Worm (Caenorhabditis elegans) whole organism, dauer: ENCODE results near the gene nhr-22.

Experiments used
- unc-62 ChIP-seq: sonication (generic microtip); optimal IDR thresholded peaks from 2 replicates; lab custom pipeline; 2017; ENCODE audit warnings: missing biosample characterization, missing genetic modification reagents, missing genetic modification characterization

nhr-22 gene

DNA sequence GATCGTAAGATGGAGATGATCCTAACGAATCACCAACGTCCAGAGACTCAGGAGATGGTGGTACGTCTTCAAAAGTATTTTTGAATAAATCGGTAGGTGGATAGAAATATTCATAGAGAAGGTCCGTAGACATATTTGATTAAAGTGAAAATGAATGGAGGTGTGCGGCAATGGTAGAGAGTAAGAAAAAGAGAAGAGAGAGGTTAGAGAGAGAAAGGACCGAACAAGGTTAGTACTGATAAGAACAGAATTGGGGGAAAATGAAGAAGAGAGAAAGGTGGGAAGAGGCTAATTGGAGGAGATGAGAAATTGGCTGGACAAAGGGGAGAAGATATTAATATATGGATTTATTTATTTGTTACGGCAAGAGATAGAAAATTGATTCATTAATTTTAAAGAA, at the start of gene nhr-22:
Gene nhr-22 (minus strand): TSS at position 137 of the 400 bp plus-strand sequence.
- TF ChIP-seq unc-62 (GFP tag; lab: Kevin White, UChicago), result no peak

DNA sequence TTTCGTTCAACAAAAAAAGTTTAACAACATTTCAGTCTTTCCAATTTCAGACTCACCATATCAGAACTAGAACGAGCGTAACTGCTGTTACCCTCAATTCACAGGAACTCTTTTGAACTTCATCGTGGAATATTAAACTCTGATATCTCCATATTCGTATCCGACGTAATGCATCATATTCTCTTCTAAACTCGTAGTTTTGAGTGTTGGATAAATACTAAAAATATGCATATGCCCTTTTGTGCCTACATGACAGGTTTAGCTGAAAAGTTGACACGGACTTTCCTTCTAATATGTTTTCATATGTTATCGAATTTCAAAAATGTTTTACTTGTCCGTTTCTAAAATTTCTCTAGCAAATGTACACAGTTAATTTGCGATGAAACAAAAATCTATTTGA, 49.5 kb upstream of the nhr-22 start, which contains the start of gene twk-49:
Gene twk-49 (minus strand): TSS at position 101 of the 400 bp plus-strand sequence.
- no peak for TF ChIP-seq unc-62 (GFP tag; lab: Kevin White, UChicago)

ce11 chrII:6498609-6499008, 49.0 kb upstream of the nhr-22 start:
- no peak for TF ChIP-seq unc-62 (GFP tag; lab: Kevin White, UChicago)

- TF ChIP-seq unc-62 (GFP tag; lab: Kevin White, UChicago), result no peak
Observed at ce11 chrII:6497137-6497536, 47.5 kb upstream of the nhr-22 start.

ce11 chrII:6496496-6496895, 46.9 kb upstream of the nhr-22 start:
- no peak for TF ChIP-seq unc-62 (GFP tag; lab: Kevin White, UChicago)

- TF ChIP-seq unc-62 (GFP tag; lab: Kevin White, UChicago), result no peak
Observed at ce11 chrII:6493709-6494326, 44.2 kb upstream of the nhr-22 start.

ce11 chrII:6493139-6493538, 43.5 kb upstream of the nhr-22 start:
- no peak for TF ChIP-seq unc-62 (GFP tag; lab: Kevin White, UChicago)

- no peak for TF ChIP-seq unc-62 (GFP tag; lab: Kevin White, UChicago)
Observed at ce11 chrII:6491817-6492452, 42.3 kb upstream of the nhr-22 start, which contains the start of the genes T28D9.11 and T28D9.1. T28D9.11 (minus strand) TSS chrII:6491993. T28D9.1 (plus strand) TSS chrII:6492402.

DNA sequence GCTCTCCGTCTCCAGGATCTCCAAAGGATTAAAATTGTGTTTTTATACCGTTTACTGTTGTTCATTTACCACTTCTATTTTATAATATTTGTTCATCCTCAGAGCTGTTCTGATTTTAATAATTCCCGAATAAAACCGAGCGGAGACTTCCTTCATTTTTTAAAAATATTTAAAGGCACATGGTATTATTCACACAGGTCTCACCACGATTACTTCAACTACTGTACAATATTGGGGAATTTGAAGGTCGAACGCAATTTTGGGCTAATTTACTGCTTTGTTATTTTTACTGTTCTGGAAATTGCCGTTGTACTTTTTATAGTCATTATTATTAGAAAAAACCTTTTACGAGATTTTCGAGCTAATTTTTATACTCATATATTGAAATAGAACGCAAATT, 41.6 kb upstream of the nhr-22 start:
- no peak for TF ChIP-seq unc-62 (GFP tag; lab: Kevin White, UChicago)

- no peak for TF ChIP-seq unc-62 (GFP tag; lab: Kevin White, UChicago)
Observed at ce11 chrII:6489711-6490184, 40.2 kb upstream of the nhr-22 start, which contains the start of the genes snr-3 and rsp-5. snr-3 (minus strand) TSS chrII:6489761. rsp-5 (plus strand) TSS chrII:6490165.

DNA sequence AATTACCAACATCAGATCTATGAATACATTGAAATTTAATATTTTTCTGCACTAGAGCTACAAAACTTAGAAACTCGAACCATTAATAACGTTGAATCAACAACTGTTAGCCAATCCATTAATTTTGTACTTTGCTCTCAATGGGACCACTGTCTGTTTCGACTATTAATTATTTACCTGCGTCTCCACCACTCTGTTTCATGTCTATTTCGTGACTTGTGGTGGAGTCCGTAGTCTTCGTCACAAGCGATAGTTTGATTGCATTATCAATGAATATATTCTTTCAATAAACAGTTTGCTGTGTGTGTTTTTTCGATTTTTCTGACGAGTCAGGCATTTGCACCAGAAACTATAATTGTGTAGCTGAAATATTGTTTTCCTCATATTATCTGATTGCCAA, 36.8 kb upstream of the nhr-22 start:
- TF ChIP-seq unc-62 (GFP tag; lab: Kevin White, UChicago), result no peak

- no peak for TF ChIP-seq unc-62 (GFP tag; lab: Kevin White, UChicago)
Observed at ce11 chrII:6484876-6485526, 35.4 kb upstream of the nhr-22 start, which contains the start of the genes lido-16 and plpp-1.2. lido-16 (minus strand) TSS chrII:6484976. plpp-1.2 (plus strand) TSS chrII:6485476.

- no peak for TF ChIP-seq unc-62 (GFP tag; lab: Kevin White, UChicago)
Observed at ce11 chrII:6482762-6483161, 33.2 kb upstream of the nhr-22 start.

ce11 chrII:6482102-6482501, 32.5 kb upstream of the nhr-22 start, which contains the start of gene del-10:
del-10 (minus strand) TSS chrII:6482125.
- TF ChIP-seq unc-62 (GFP tag; lab: Kevin White, UChicago), result no peak

DNA sequence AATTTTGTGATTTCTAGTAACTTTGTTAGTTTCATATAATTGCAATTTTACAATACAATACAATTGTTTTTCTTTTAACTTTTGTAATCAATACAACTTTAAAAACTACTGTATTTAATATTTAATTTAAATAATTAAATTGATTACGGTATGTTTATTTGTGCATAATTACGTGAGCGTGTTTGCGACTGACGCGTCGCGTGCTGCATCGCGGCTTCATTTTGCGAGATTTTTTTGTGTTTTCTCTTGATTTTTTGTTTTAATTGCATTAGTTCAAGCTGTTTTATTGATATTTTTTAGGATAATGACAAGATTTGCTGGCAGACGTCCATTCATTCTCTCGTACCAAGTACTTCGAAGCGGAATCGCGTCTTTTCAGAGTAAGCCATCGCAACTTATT, 27.1 kb upstream of the nhr-22 start, which contains the start of gene T28D9.4:
Gene T28D9.4 (plus strand): TSS at position 301 of the 400 bp plus-strand sequence.
- no peak for TF ChIP-seq unc-62 (GFP tag; lab: Kevin White, UChicago)
